Fruit fly (Drosophila melanogaster) whole organism, embryonic: ENCODE results near the gene CG13131.
A peak's percentile ranks its signal among the peaks of the same experiment; 100 is the strongest.

ENCODE experiments used
- Awh ChIP-seq: fragments of 200-800 bp; sonication (Bioruptor generic); IDR thresholded peaks from 2 replicates; pipeline ENCODE4, ENCODE4 v1.3.6; 2022; ENCODE audit warnings: missing biosample characterization, missing genetic modification characterization
- C15 ChIP-seq: fragments of 200-800 bp; sonication (Bioruptor generic); IDR thresholded peaks from 3 replicates; pipeline ENCODE4 v1.3.6; 2022; ENCODE audit warnings: missing biosample characterization, missing genetic modification characterization
- CG10267 ChIP-seq: fragments of 200-800 bp; sonication (Bioruptor generic); optimal IDR thresholded peaks from 2 replicates; lab custom pipeline; 2018; ENCODE audit warnings: missing biosample characterization, mild to moderate bottlenecking, missing genetic modification characterization, moderate library complexity
- CG11723 ChIP-seq: fragments of 200-800 bp; sonication (Bioruptor generic); optimal IDR thresholded peaks from 2 replicates; lab custom pipeline; 2017; ENCODE audit warnings: missing biosample characterization, mild to moderate bottlenecking, missing genetic modification characterization
- CG12769 ChIP-seq: fragments of 200-800 bp; sonication (Bioruptor generic); optimal IDR thresholded peaks from 2 replicates; lab custom pipeline; 2019; ENCODE audit warnings: missing biosample characterization, mild to moderate bottlenecking, missing genetic modification characterization, moderate library complexity
- CG13296 ChIP-seq: fragments of 200-800 bp; sonication (Bioruptor generic); optimal IDR thresholded peaks from 3 replicates; lab custom pipeline; 2018; ENCODE audit warnings: missing biosample characterization, mild to moderate bottlenecking, missing genetic modification characterization
- CG14667 ChIP-seq: fragments of 200-800 bp; sonication (Bioruptor generic); IDR thresholded peaks from 2 replicates; pipeline ENCODE4 v1.3.6; 2022; ENCODE audit warnings: missing biosample characterization, missing genetic modification characterization
- CG16815 ChIP-seq: fragments of 200-800 bp; sonication (Bioruptor generic); optimal IDR thresholded peaks from 3 replicates; lab custom pipeline; 2017; ENCODE audit warnings: missing biosample characterization, mild to moderate bottlenecking, missing genetic modification characterization
- CG17186 ChIP-seq: fragments of 200-800 bp; sonication (Bioruptor generic); optimal IDR thresholded peaks from 3 replicates; lab custom pipeline; 2017; ENCODE audit warnings: missing biosample characterization, missing genetic modification reagents, missing genetic modification characterization
- CG2116 ChIP-seq: fragments of 200-800 bp; sonication (Bioruptor generic); optimal IDR thresholded peaks from 3 replicates; lab custom pipeline; 2018; ENCODE audit warnings: missing biosample characterization, mild to moderate bottlenecking, missing genetic modification characterization
- CG2199 ChIP-seq: fragments of 200-800 bp; sonication (Bioruptor generic); IDR thresholded peaks from 3 replicates; pipeline ENCODE4 v1.3.6; 2022; ENCODE audit warnings: missing biosample characterization, missing genetic modification characterization
- CG2875 ChIP-seq: fragments of 200-800 bp; sonication (Bioruptor generic); optimal IDR thresholded peaks from 2 replicates; lab custom pipeline; 2017; ENCODE audit warnings: missing biosample characterization, mild to moderate bottlenecking, missing genetic modification characterization, missing genetic modification reagents
- CG31224 ChIP-seq: fragments of 200-800 bp; sonication (Bioruptor generic); IDR thresholded peaks from 2 replicates; pipeline ENCODE4 v1.3.6; 2022; ENCODE audit warnings: missing biosample characterization, missing genetic modification characterization
- CG31365 ChIP-seq: fragments of 200-800 bp; sonication (Bioruptor generic); optimal IDR thresholded peaks from 2 replicates; lab custom pipeline; 2018; ENCODE audit warnings: missing biosample characterization, mild to moderate bottlenecking, missing genetic modification characterization
- CG3281 ChIP-seq: fragments of 200-800 bp; sonication (Bioruptor generic); optimal IDR thresholded peaks from 3 replicates; lab custom pipeline; 2017; ENCODE audit warnings: missing biosample characterization, mild to moderate bottlenecking, missing genetic modification characterization
- CG42726 ChIP-seq: fragments of 200-800 bp; sonication (Bioruptor generic); IDR thresholded peaks from 2 replicates; pipeline ENCODE4 v1.3.6; 2022; ENCODE audit warnings: missing biosample characterization, missing genetic modification characterization; ENCODE audit not compliant: partially characterized antibody
- CG8281 ChIP-seq: fragments of 200-800 bp; sonication (Bioruptor generic); optimal IDR thresholded peaks from 2 replicates; lab custom pipeline; 2018; ENCODE audit warnings: missing biosample characterization, mild to moderate bottlenecking, missing genetic modification characterization, moderate library complexity
- CG9932 ChIP-seq: fragments of 200-800 bp; sonication (Bioruptor generic); IDR thresholded peaks from 2 replicates; pipeline ENCODE4 v1.3.6; 2022; ENCODE audit warnings: missing biosample characterization, missing genetic modification characterization
- CHES-1-like ChIP-seq: fragments of 200-800 bp; sonication (Bioruptor generic); optimal IDR thresholded peaks from 2 replicates; lab custom pipeline; 2016; ENCODE audit warnings: missing biosample characterization, missing genetic modification characterization
- CTCF ChIP-seq: fragments of 200-800 bp; sonication (Bioruptor generic); optimal IDR thresholded peaks from 2 replicates; lab custom pipeline; 2017; ENCODE audit warnings: missing biosample characterization, mild to moderate bottlenecking, missing genetic modification characterization, moderate library complexity
- Dll ChIP-seq: fragments of 200-800 bp; sonication (Bioruptor generic); IDR thresholded peaks from 4 replicates; pipeline ENCODE4 v1.3.6; 2022; ENCODE audit warnings: missing biosample characterization, missing genetic modification characterization; ENCODE audit not compliant: partially characterized antibody
- HLHmδ ChIP-seq: fragments of 200-800 bp; sonication (Bioruptor generic); optimal IDR thresholded peaks from 2 replicates; lab custom pipeline; 2018; ENCODE audit warnings: missing biosample characterization, mild to moderate bottlenecking, missing genetic modification characterization, moderate library complexity
- Meics ChIP-seq: fragments of 200-800 bp; sonication (Bioruptor generic); optimal IDR thresholded peaks from 2 replicates; lab custom pipeline; 2017; ENCODE audit warnings: missing biosample characterization, mild to moderate bottlenecking, missing genetic modification characterization
- Myb ChIP-seq: fragments of 200-800 bp; sonication (Bioruptor generic); optimal IDR thresholded peaks from 2 replicates; lab custom pipeline; 2016; ENCODE audit warnings: missing biosample characterization, missing genetic modification characterization
- Nf-YC ChIP-seq: fragments of 200-800 bp; optimal IDR thresholded peaks from 3 replicates; lab custom pipeline; 2019; ENCODE audit warnings: missing biosample characterization, mild to moderate bottlenecking, missing genetic modification characterization, moderate library complexity
- Oli ChIP-seq: fragments of 200-800 bp; sonication (Bioruptor generic); optimal IDR thresholded peaks from 2 replicates; lab custom pipeline; 2018; ENCODE audit warnings: missing biosample characterization, mild to moderate bottlenecking, missing genetic modification characterization, moderate library complexity
- PHDP ChIP-seq: fragments of 200-800 bp; sonication (Bioruptor generic); optimal IDR thresholded peaks from 3 replicates; lab custom pipeline; 2018; ENCODE audit warnings: missing biosample characterization, mild to moderate bottlenecking, missing genetic modification characterization, moderate library complexity
- Rfx ChIP-seq: fragments of 200-800 bp; sonication (Bioruptor generic); IDR thresholded peaks from 2 replicates; pipeline ENCODE4 v1.3.6; 2022; ENCODE audit warnings: missing biosample characterization, missing genetic modification characterization
- Trl ChIP-seq, 3 experiments: fragments of >200 bp in 2 of 3; fragments of 200-800 bp in 1 of 3; sonication (Bioruptor generic) in 1 of 3; optimal IDR thresholded peaks; 2 replicates in 1 of 3; 3 replicates in 2 of 3; lab custom pipeline; 2016 to 2017; ENCODE audit warnings: missing biosample characterization in 1 of 3, missing genetic modification characterization in 1 of 3
- Xbp1 ChIP-seq: fragments of 200-800 bp; sonication (Bioruptor generic); optimal IDR thresholded peaks from 3 replicates; lab custom pipeline; 2016; ENCODE audit warnings: missing biosample characterization, mild to moderate bottlenecking, missing genetic modification characterization
- ato ChIP-seq: fragments of 200-800 bp; sonication (Bioruptor generic); IDR thresholded peaks from 2 replicates; pipeline ENCODE4 v1.3.6; 2022; ENCODE audit warnings: missing biosample characterization, missing genetic modification characterization; ENCODE audit not compliant: partially characterized antibody
- az2 ChIP-seq: fragments of 200-800 bp; sonication (Bioruptor generic); optimal IDR thresholded peaks from 3 replicates; lab custom pipeline; 2016; ENCODE audit warnings: missing biosample characterization, missing genetic modification characterization
- chm ChIP-seq: fragments of 200-800 bp; sonication (Bioruptor generic); IDR thresholded peaks from 2 replicates; pipeline ENCODE4 v1.3.6; 2022; ENCODE audit warnings: missing biosample characterization, missing genetic modification characterization
- crc ChIP-seq: fragments of 200-800 bp; sonication (Bioruptor generic); optimal IDR thresholded peaks from 2 replicates; lab custom pipeline; 2016; ENCODE audit warnings: missing biosample characterization, missing genetic modification characterization
- danr ChIP-seq: fragments of 200-800 bp; sonication (Bioruptor generic); IDR thresholded peaks from 2 replicates; pipeline ENCODE4 v1.3.6; 2022; ENCODE audit warnings: missing biosample characterization, missing genetic modification characterization
- dm ChIP-seq: fragments of 200-800 bp; sonication (Bioruptor generic); optimal IDR thresholded peaks from 3 replicates; lab custom pipeline; 2016; ENCODE audit warnings: missing biosample characterization, missing genetic modification characterization
- dysf ChIP-seq: fragments of 200-800 bp; sonication (Bioruptor generic); IDR thresholded peaks from 3 replicates; pipeline ENCODE4 v1.3.6; 2022; ENCODE audit warnings: missing biosample characterization, missing genetic modification characterization
- fd64A ChIP-seq: fragments of 200-800 bp; sonication (Bioruptor generic); optimal IDR thresholded peaks from 3 replicates; lab custom pipeline; 2018; ENCODE audit warnings: missing biosample characterization, mild to moderate bottlenecking, missing genetic modification characterization
- gcm2 ChIP-seq: fragments of 200-800 bp; sonication (Bioruptor generic); optimal IDR thresholded peaks from 2 replicates; lab custom pipeline; 2016; ENCODE audit warnings: missing biosample characterization, missing genetic modification characterization
- klu ChIP-seq: fragments of 200-800 bp; sonication (Bioruptor generic); IDR thresholded peaks from 2 replicates; pipeline ENCODE4 v1.3.6; 2022; ENCODE audit warnings: missing biosample characterization, missing genetic modification characterization
- pan ChIP-seq, 4 experiments: fragments of >200 bp in 3 of 4; fragments of 200-800 bp in 1 of 4; sonication (Bioruptor generic) in 1 of 4; optimal IDR thresholded peaks in 3 of 4; IDR thresholded peaks in 1 of 4; 2 replicates each; pipeline versions ENCODE4 v1.3.6 to Lab custom; 2017 to 2022; ENCODE audit warnings: missing biosample characterization in 2 of 4, missing genetic modification characterization in 2 of 4, mixed read lengths in 1 of 4
- psq ChIP-seq: fragments of 200-800 bp; sonication (Bioruptor generic); optimal IDR thresholded peaks from 2 replicates; lab custom pipeline; 2017; ENCODE audit warnings: missing biosample characterization, missing genetic modification characterization
- pum ChIP-seq: fragments of 200-800 bp; sonication (Bioruptor generic); optimal IDR thresholded peaks from 2 replicates; lab custom pipeline; 2016; ENCODE audit warnings: missing biosample characterization, missing genetic modification characterization
- pzg ChIP-seq: fragments of 200-800 bp; sonication (Bioruptor generic); optimal IDR thresholded peaks from 3 replicates; lab custom pipeline; 2018; ENCODE audit warnings: missing biosample characterization, mild to moderate bottlenecking, missing genetic modification characterization, moderate library complexity
- sim ChIP-seq: fragments of 200-800 bp; sonication (Bioruptor generic); IDR thresholded peaks from 2 replicates; pipeline ENCODE4 v1.3.6; 2022; ENCODE audit warnings: missing biosample characterization, missing genetic modification characterization
- sqz ChIP-seq: fragments of 200-800 bp; sonication (Bioruptor generic); optimal IDR thresholded peaks from 3 replicates; lab custom pipeline; 2018; ENCODE audit warnings: missing biosample characterization, mild to moderate bottlenecking, missing genetic modification characterization
- tna ChIP-seq: fragments of 200-800 bp; sonication (Bioruptor generic); IDR thresholded peaks from 2 replicates; pipeline ENCODE4 v1.3.6; 2022; ENCODE audit warnings: missing biosample characterization, missing genetic modification characterization; ENCODE audit not compliant: partially characterized antibody
- tup ChIP-seq: fragments of 200-800 bp; sonication (Bioruptor generic); optimal IDR thresholded peaks from 2 replicates; lab custom pipeline; 2016; ENCODE audit warnings: missing biosample characterization, mild to moderate bottlenecking, missing genetic modification characterization, moderate library complexity

Gene CG13131

dm6 chr2L:10009800-10010658 lies 7.2 kb downstream of the CG13131 start (continued):
- peak; percentile 88 for TF ChIP-seq CG10267 (tag; lab: Kevin White, UChicago)
- peak; percentile 98 for TF ChIP-seq crc (GFP tag; lab: Kevin White, UChicago)
- peak; percentile 93 for TF ChIP-seq CG31224 (GFP tag; lab: Robert Waterston, UW)
- TF ChIP-seq Nf-YC (tag; lab: Kevin White, UChicago): peak; percentile 84
- peak; percentile 99 for TF ChIP-seq Rfx (GFP tag; lab: Robert Waterston, UW)
- peak; percentile 82 for TF ChIP-seq psq
- TF ChIP-seq CG3281 (GFP tag; lab: Kevin White, UChicago): peak; percentile 95
- peak; percentile 97 for TF ChIP-seq Meics
- TF ChIP-seq chm (GFP tag; lab: Robert Waterston, UW): peak; percentile 98
- TF ChIP-seq danr (GFP tag; lab: Robert Waterston, UW): peak; percentile 94
- peak; percentile 90 for TF ChIP-seq klu (GFP tag; lab: Robert Waterston, UW)
- no peak for TF ChIP-seq ato (GFP tag; lab: Robert Waterston, UW)
- TF ChIP-seq Dll (GFP tag; lab: Robert Waterston, UW): no peak
- peak; percentile 95 for TF ChIP-seq Oli (tag; lab: Kevin White, UChicago)
- TF ChIP-seq dysf (GFP tag; lab: Robert Waterston, UW): peak; percentile 98
- TF ChIP-seq sqz (GFP tag; lab: Kevin White, UChicago): peak; percentile 88
- peak; percentile 90 for TF ChIP-seq CG31365 (tag; lab: Kevin White, UChicago)
- TF ChIP-seq Xbp1: peak; percentile 98
- peak; percentile 94 for TF ChIP-seq fd64A (GFP tag; lab: Kevin White, UChicago)
- TF ChIP-seq CG16815 (GFP tag; lab: Kevin White, UChicago): peak; percentile 97
- TF ChIP-seq Trl (optimal IDR thresholded peaks at IDR 0.05; lab: Kevin White, UChicago): peak; percentile 59 to 76
- TF ChIP-seq Trl (GFP tag; optimal IDR thresholded peaks at IDR 0.05; lab: Kevin White, UChicago): peak; percentile 98
- peak; percentile 98 for TF ChIP-seq CG2199
- TF ChIP-seq HLHmδ (GFP tag; lab: Kevin White, UChicago): peak; percentile 82
- TF ChIP-seq CG8281 (tag; lab: Kevin White, UChicago): peak; percentile 88
- peak; percentile 49 for TF ChIP-seq CTCF (GFP tag; lab: Kevin White, UChicago)
- peak; percentile 90 for TF ChIP-seq sim (GFP tag; lab: Robert Waterston, UW)
- peak; percentile 95 for TF ChIP-seq CG14667 (GFP tag; lab: Robert Waterston, UW)
- TF ChIP-seq CG2116: peak; percentile 62
- peak; percentile 97 for TF ChIP-seq PHDP (tag; lab: Kevin White, UChicago)
- TF ChIP-seq CG11723 (GFP tag; lab: Kevin White, UChicago): peak; percentile 92
- peak; percentile 95 for TF ChIP-seq Awh (GFP tag; lab: Robert Waterston, UW)
- peak; percentile 97 for TF ChIP-seq dm (GFP tag; lab: Kevin White, UChicago)
- peak; percentile 98 for TF ChIP-seq CHES-1-like (GFP tag; lab: Kevin White, UChicago)
- peak; percentile 93 for TF ChIP-seq tup (GFP tag; lab: Kevin White, UChicago)
- TF ChIP-seq pum (GFP tag; lab: Kevin White, UChicago): peak; percentile 97
- peak; percentile 90 for TF ChIP-seq CG2875
- no peak for TF ChIP-seq pan (optimal IDR thresholded peaks at IDR 0.05; lab: Kevin White, UChicago)
- TF ChIP-seq pan (GFP tag; optimal IDR thresholded peaks at IDR 0.05 in 1 of 2, IDR thresholded peaks at IDR 0.05 in 1 of 2): peak in 1 of 2 experiments; percentile 98
- TF ChIP-seq CG42726 (GFP tag; lab: Robert Waterston, UW): no peak
- peak; percentile 31 for TF ChIP-seq pzg (GFP tag; lab: Kevin White, UChicago)
- TF ChIP-seq CG9932 (GFP tag; lab: Robert Waterston, UW): peak; percentile 99
- TF ChIP-seq Myb (GFP tag; lab: Kevin White, UChicago): peak; percentile 90
- TF ChIP-seq tna (GFP tag; lab: Robert Waterston, UW): no peak
- TF ChIP-seq CG13296 (GFP tag; lab: Kevin White, UChicago): peak; percentile 94
- TF ChIP-seq az2 (GFP tag; lab: Kevin White, UChicago): peak; percentile 98
- peak; percentile 99 for TF ChIP-seq CG12769 (tag; lab: Kevin White, UChicago)
- peak; percentile 71 for TF ChIP-seq CG17186 (GFP tag; lab: Kevin White, UChicago)
- peak; percentile 92 for TF ChIP-seq gcm2 (GFP tag; lab: Kevin White, UChicago)
- peak; percentile 96 for TF ChIP-seq C15 (GFP tag; lab: Robert Waterston, UW)
